Fruit fly (Drosophila melanogaster): ENCODE results near the gene Spase22-23.

Spase22-23 gene

dm6 chr3R:24279291-24279690 lies 49.5 kb upstream of the Spase22-23 start, which contains the start of gene shps (continued):
- peak; percentile 55 for TF ChIP-seq HmgD (GFP tag; optimal IDR thresholded peaks at IDR 0.05)

- no peak for TF ChIP-seq Sry-β (GFP tag; optimal IDR thresholded peaks at IDR 0.05)
- TF ChIP-seq yki (optimal IDR thresholded peaks at IDR 0.05) = no peak
- TF ChIP-seq lbe (GFP tag; optimal IDR thresholded peaks at IDR 0.05) = peak; percentile 50
- TF ChIP-seq sna (GFP tag; IDR thresholded peaks at IDR 0.05; ENCODE audit: partially characterized antibody) = no peak
- no peak for TF ChIP-seq MESR4 (GFP tag; optimal IDR thresholded peaks at IDR 0.05)
- no peak for TF ChIP-seq eve (GFP tag; optimal IDR thresholded peaks at IDR 0.05)
- TF ChIP-seq CG15601 (tag; optimal IDR thresholded peaks at IDR 0.05) = no peak
- no peak for TF ChIP-seq CG15073 (GFP tag; optimal IDR thresholded peaks at IDR 0.05)
- TF ChIP-seq CG1024 (GFP tag; IDR thresholded peaks at IDR 0.05) = no peak
- TF ChIP-seq Doc3 (GFP tag; IDR thresholded peaks at IDR 0.05; ENCODE audit: partially characterized antibody) = no peak
- no peak for TF ChIP-seq Vsx1 (GFP tag; optimal IDR thresholded peaks at IDR 0.05)
- no peak for TF ChIP-seq ap (GFP tag; IDR thresholded peaks at IDR 0.05)
- peak; percentile 22 for TF ChIP-seq Med (GFP tag)
- peak; percentile 10 for TF ChIP-seq Ets65A (GFP tag)
- no peak for TF ChIP-seq CG12155 (GFP tag; optimal IDR thresholded peaks at IDR 0.05)
- no peak for TF ChIP-seq pum (GFP tag; optimal IDR thresholded peaks at IDR 0.05)
- TF ChIP-seq CG14014 (GFP tag; IDR thresholded peaks at IDR 0.05) = no peak
- TF ChIP-seq gcm2 (GFP tag; optimal IDR thresholded peaks at IDR 0.05) = no peak
- TF ChIP-seq CG9797 (GFP tag; optimal IDR thresholded peaks at IDR 0.05) = no peak
- TF ChIP-seq exex (tag; optimal IDR thresholded peaks at IDR 0.05) = peak; percentile 48
- no peak for TF ChIP-seq CG34376 (GFP tag; optimal IDR thresholded peaks at IDR 0.05)
- no peak for TF ChIP-seq ci (GFP tag; IDR thresholded peaks at IDR 0.05)
- TF ChIP-seq hbn (GFP tag; IDR thresholded peaks at IDR 0.05; ENCODE audit: partially characterized antibody) = no peak
- no peak for TF ChIP-seq CG9876 (GFP tag; optimal IDR thresholded peaks at IDR 0.05)
- no peak for TF ChIP-seq esg (GFP tag; conservative IDR thresholded peaks at IDR 0.05)
- no peak for TF ChIP-seq sisA (GFP tag; IDR thresholded peaks at IDR 0.05)
- no peak for TF ChIP-seq CG10267 (tag; optimal IDR thresholded peaks at IDR 0.05)
- no peak for TF ChIP-seq Dad (GFP tag; optimal IDR thresholded peaks at IDR 0.05)
- no peak for TF ChIP-seq CG10654 (GFP tag; optimal IDR thresholded peaks at IDR 0.05)
- TF ChIP-seq wdn (GFP tag; IDR thresholded peaks at IDR 0.05) = no peak
- TF ChIP-seq CG8388 (GFP tag; optimal IDR thresholded peaks at IDR 0.05) = no peak
- TF ChIP-seq corto (GFP tag; optimal IDR thresholded peaks at IDR 0.05) = peak; percentile 62
- TF ChIP-seq CG16813 (GFP tag; IDR thresholded peaks at IDR 0.05; ENCODE audit: partially characterized antibody) = no peak
- no peak for TF ChIP-seq Hey (tag; optimal IDR thresholded peaks at IDR 0.05)
- no peak for TF ChIP-seq CG32772 (GFP tag; IDR thresholded peaks at IDR 0.05)
- TF ChIP-seq HHEX (GFP tag; optimal IDR thresholded peaks at IDR 0.05) = no peak
- TF ChIP-seq HmgZ (tag; optimal IDR thresholded peaks at IDR 0.05) = no peak
- TF ChIP-seq Sox102F (GFP tag; optimal IDR thresholded peaks at IDR 0.05) = no peak
Measured at dm6 chr3R:24278738-24279137, 48.9 kb upstream of the Spase22-23 start.
